Worm (Caenorhabditis elegans) whole organism, young adult: Measurements from ENCODE around the gene ifd-1.
A peak's percentile ranks its signal among the peaks of the same experiment; 100 is the strongest.

Experiments used
- B0261.1 ChIP-seq: sonication (generic microtip); optimal IDR thresholded peaks from 2 replicates; lab custom pipeline; 2016; ENCODE audit warnings: mild to moderate bottlenecking, missing genetic modification characterization, moderate library complexity, missing compliant biosample characterization
- D2030.7 ChIP-seq: fragments of 200-800 bp; sonication (Bioruptor generic); IDR thresholded peaks from 2 replicates; pipeline ENCODE4 v1.3.6; 2022; ENCODE audit warnings: missing genetic modification reagents, missing genetic modification characterization, missing compliant biosample characterization
- F23B12.7 ChIP-seq: sonication (generic microtip); optimal IDR thresholded peaks from 2 replicates; lab custom pipeline; 2017; ENCODE audit warnings: missing genetic modification characterization, mild to moderate bottlenecking, missing compliant biosample characterization, antibody characterized with exemption, moderate library complexity; ENCODE audit not compliant: insufficient read depth
- F49E8.2 ChIP-seq: sonication (generic microtip); optimal IDR thresholded peaks from 3 replicates; lab custom pipeline; 2017; ENCODE audit warnings: missing genetic modification characterization, mild to moderate bottlenecking, missing compliant biosample characterization, antibody characterized with exemption, moderate library complexity; ENCODE audit not compliant: insufficient read depth
- F55B11.4 ChIP-seq: sonication (generic microtip); optimal IDR thresholded peaks from 2 replicates; lab custom pipeline; 2016; ENCODE audit warnings: missing compliant biosample characterization, missing genetic modification characterization, borderline replicate concordance; ENCODE audit not compliant: insufficient read depth
- Y53F4B.3 ChIP-seq: fragments of 200-800 bp; sonication (Bioruptor generic); IDR thresholded peaks from 2 replicates; pipeline ENCODE4 v1.3.6; 2022; ENCODE audit warnings: missing genetic modification reagents, missing genetic modification characterization, missing compliant biosample characterization
- Y56A3A.18 ChIP-seq: fragments of 200-800 bp; sonication (Bioruptor generic); IDR thresholded peaks from 2 replicates; pipeline ENCODE4 v1.3.6; 2022; ENCODE audit warnings: missing genetic modification reagents, missing genetic modification characterization, missing compliant biosample characterization
- Y67H2A.10 ChIP-seq: fragments of 200-800 bp; sonication (Bioruptor generic); conservative IDR thresholded peaks from 2 replicates; pipeline ENCODE4 v1.3.6; 2022; ENCODE audit warnings: missing genetic modification reagents, missing genetic modification characterization, missing compliant biosample characterization
- Y95B8A.8 ChIP-seq: fragments of 200-800 bp; sonication (Bioruptor generic); IDR thresholded peaks from 2 replicates; pipeline ENCODE4 v1.3.6; 2022; ENCODE audit warnings: missing genetic modification reagents, missing genetic modification characterization, missing compliant biosample characterization
- ZK185.1 ChIP-seq: sonication (generic microtip); optimal IDR thresholded peaks from 2 replicates; lab custom pipeline; 2016; ENCODE audit warnings: mild to moderate bottlenecking, missing genetic modification characterization, missing compliant biosample characterization; ENCODE audit not compliant: poor library complexity, severe bottlenecking
- ama-1 ChIP-seq, 3 experiments: fragments of 150-350 bp in 1 of 3; sonication (generic microtip) in 2 of 3; optimal IDR thresholded peaks; 2 replicates each; lab custom pipeline; 2014 to 2018; ENCODE audit warnings: missing biosample characterization in 2 of 3, missing genetic modification characterization in 2 of 3, missing genetic modification reagents in 2 of 3
- atf-7 ChIP-seq: sonication (generic microtip); optimal IDR thresholded peaks from 2 replicates; lab custom pipeline; 2017; ENCODE audit warnings: mild to moderate bottlenecking, missing genetic modification characterization, missing compliant biosample characterization
- attf-3 ChIP-seq: fragments of 200-800 bp; sonication (Bioruptor generic); conservative IDR thresholded peaks from 2 replicates; pipeline ENCODE4 v1.3.6; 2022; ENCODE audit warnings: missing genetic modification reagents, missing genetic modification characterization, missing compliant biosample characterization
- bed-1 ChIP-seq: fragments of 200-800 bp; sonication (Bioruptor generic); IDR thresholded peaks from 2 replicates; pipeline ENCODE4 v1.3.6; 2022; ENCODE audit warnings: missing genetic modification reagents, missing genetic modification characterization, missing compliant biosample characterization
- cebp-1 ChIP-seq, 2 experiments: fragments of 200-800 bp in 1 of 2; sonication (Bioruptor generic) in 1 of 2; sonication (generic microtip) in 1 of 2; IDR thresholded peaks in 1 of 2; optimal IDR thresholded peaks in 1 of 2; 2 replicates each; pipeline versions ENCODE4 v1.3.6 to Lab custom; 2017 to 2022; ENCODE audit warnings: missing compliant biosample characterization in 2 of 2, missing genetic modification characterization in 2 of 2, mild to moderate bottlenecking in 1 of 2, missing genetic modification reagents in 1 of 2, moderate library complexity in 1 of 2
- die-1 ChIP-seq: sonication (generic microtip); optimal IDR thresholded peaks from 2 replicates; lab custom pipeline; 2016; ENCODE audit warnings: missing genotype, mild to moderate bottlenecking, missing genetic modification characterization, missing compliant biosample characterization
- dpff-1 ChIP-seq: sonication (generic microtip); optimal IDR thresholded peaks from 2 replicates; lab custom pipeline; 2017; ENCODE audit warnings: mild to moderate bottlenecking, missing genetic modification characterization, missing compliant biosample characterization
- egl-44 ChIP-seq: fragments of 200-800 bp; sonication (Bioruptor generic); IDR thresholded peaks from 2 replicates; pipeline ENCODE4 v1.3.6; 2022; ENCODE audit warnings: missing genetic modification reagents, missing genetic modification characterization, missing compliant biosample characterization
- egrh-3 ChIP-seq: fragments of 200-800 bp; sonication (Bioruptor generic); IDR thresholded peaks from 2 replicates; pipeline ENCODE4 v1.3.6; 2022; ENCODE audit warnings: missing genetic modification reagents, missing genetic modification characterization, missing compliant biosample characterization
- fkh-3 ChIP-seq: sonication (generic microtip); optimal IDR thresholded peaks from 2 replicates; lab custom pipeline; 2016; ENCODE audit warnings: mild to moderate bottlenecking, missing genetic modification characterization, missing compliant biosample characterization
- gei-17 ChIP-seq: fragments of 200-800 bp; sonication (Bioruptor generic); optimal IDR thresholded peaks from 2 replicates; lab custom pipeline; 2018; ENCODE audit warnings: mild to moderate bottlenecking, missing genetic modification characterization, missing compliant biosample characterization
- him-1 ChIP-seq: sonication (generic microtip); optimal IDR thresholded peaks from 2 replicates; lab custom pipeline; 2016; ENCODE audit warnings: missing genotype, missing genetic modification reagents, missing genetic modification characterization, missing compliant biosample characterization
- hmg-1.2 ChIP-seq: fragments of 200-800 bp; sonication (Bioruptor generic); IDR thresholded peaks from 2 replicates; pipeline ENCODE4 v1.3.6; 2022; ENCODE audit warnings: missing genetic modification reagents, missing genetic modification characterization, missing compliant biosample characterization
- hmg-20 ChIP-seq: fragments of 200-800 bp; sonication (Bioruptor generic); IDR thresholded peaks from 2 replicates; pipeline ENCODE4 v1.3.6; 2022; ENCODE audit warnings: missing genetic modification reagents, missing genetic modification characterization, missing compliant biosample characterization
- let-526 ChIP-seq: fragments of 200-800 bp; sonication (Bioruptor generic); IDR thresholded peaks from 2 replicates; pipeline ENCODE4 v1.3.6; 2022; ENCODE audit warnings: missing genetic modification reagents, missing genetic modification characterization, missing compliant biosample characterization
- let-607 ChIP-seq, 2 experiments: fragments of 200-800 bp in 1 of 2; sonication (Bioruptor generic) in 1 of 2; sonication (generic microtip) in 1 of 2; optimal IDR thresholded peaks; 2 replicates each; lab custom pipeline; 2016 to 2018; ENCODE audit warnings: mild to moderate bottlenecking in 2 of 2, missing compliant biosample characterization in 2 of 2, missing genetic modification characterization in 2 of 2, moderate library complexity in 2 of 2, missing genotype in 1 of 2
- lin-26 ChIP-seq: fragments of 200-800 bp; sonication (Bioruptor generic); IDR thresholded peaks from 2 replicates; pipeline ENCODE4 v1.3.6; 2022; ENCODE audit warnings: missing genetic modification reagents, missing genetic modification characterization, missing compliant biosample characterization
- lin-40 ChIP-seq: sonication (generic microtip); optimal IDR thresholded peaks from 2 replicates; lab custom pipeline; 2016; ENCODE audit warnings: missing genetic modification characterization, mild to moderate bottlenecking, missing compliant biosample characterization, missing genotype, missing genetic modification reagents
- lsl-1 ChIP-seq: fragments of 200-800 bp; sonication (Bioruptor generic); optimal IDR thresholded peaks from 2 replicates; lab custom pipeline; 2018; ENCODE audit warnings: mild to moderate bottlenecking, missing genetic modification characterization, moderate library complexity, missing compliant biosample characterization
- lsy-27 ChIP-seq: sonication (generic microtip); optimal IDR thresholded peaks from 2 replicates; lab custom pipeline; 2017; ENCODE audit warnings: missing genetic modification characterization, mild to moderate bottlenecking, missing compliant biosample characterization, antibody characterized with exemption, missing genotype, borderline replicate concordance; ENCODE audit not compliant: insufficient read depth
- madf-10 ChIP-seq: sonication (generic microtip); optimal IDR thresholded peaks from 2 replicates; lab custom pipeline; 2016; ENCODE audit warnings: mild to moderate bottlenecking, missing genetic modification characterization, missing compliant biosample characterization
- madf-3 ChIP-seq: fragments of 200-800 bp; sonication (Bioruptor generic); IDR thresholded peaks from 2 replicates; pipeline ENCODE4 v1.3.6; 2022; ENCODE audit warnings: missing genetic modification reagents, missing genetic modification characterization, missing compliant biosample characterization
- mcd-1 ChIP-seq: fragments of 200-800 bp; sonication (Bioruptor generic); IDR thresholded peaks from 2 replicates; pipeline ENCODE4 v1.3.6; 2022; ENCODE audit warnings: missing genetic modification reagents, missing genetic modification characterization, missing compliant biosample characterization
- nfyb-1 ChIP-seq: fragments of 200-800 bp; sonication (Bioruptor generic); IDR thresholded peaks from 2 replicates; pipeline ENCODE4 v1.3.6; 2022; ENCODE audit warnings: missing genetic modification reagents, missing genetic modification characterization, missing compliant biosample characterization
- nhr-90 ChIP-seq: sonication (generic microtip); optimal IDR thresholded peaks from 2 replicates; lab custom pipeline; 2016; ENCODE audit warnings: missing genotype, mild to moderate bottlenecking, missing genetic modification characterization, missing compliant biosample characterization
- rpc-1 ChIP-seq, 2 experiments: fragments of 150-350 bp in 1 of 2; sonication (generic microtip) in 1 of 2; optimal IDR thresholded peaks; 2 replicates each; lab custom pipeline; 2014 to 2018; ENCODE audit warnings: missing biosample characterization in 1 of 2, missing genetic modification characterization in 1 of 2, missing genetic modification reagents in 1 of 2, missing genotype in 1 of 2
- snpc-1.3 ChIP-seq: sonication (generic microtip); optimal IDR thresholded peaks from 2 replicates; lab custom pipeline; 2017; ENCODE audit warnings: missing genetic modification characterization, mild to moderate bottlenecking, missing compliant biosample characterization, antibody characterized with exemption, moderate library complexity, missing genotype, missing genetic modification reagents; ENCODE audit not compliant: insufficient read depth
- snpc-3.4 ChIP-seq: sonication (generic microtip); optimal IDR thresholded peaks from 2 replicates; lab custom pipeline; 2017; ENCODE audit warnings: missing genetic modification characterization, mild to moderate bottlenecking, missing compliant biosample characterization, antibody characterized with exemption, moderate library complexity, missing genotype, missing genetic modification reagents
- snpc-4 ChIP-seq, 5 experiments: fragments of 150-350 bp in 1 of 5; sonication (generic microtip) in 4 of 5; optimal IDR thresholded peaks; 2 replicates each; lab custom pipeline; 2014 to 2018; ENCODE audit warnings: missing genetic modification characterization in 5 of 5, missing biosample characterization in 3 of 5, antibody characterized with exemption in 2 of 5, mild to moderate bottlenecking in 2 of 5, missing compliant biosample characterization in 2 of 5, missing genotype in 2 of 5, moderate library complexity in 2 of 5, missing genetic modification reagents in 1 of 5
- tbp1 ChIP-seq: fragments of 200-800 bp; sonication (Bioruptor generic); optimal IDR thresholded peaks from 2 replicates; lab custom pipeline; 2018; ENCODE audit warnings: mild to moderate bottlenecking, missing genetic modification characterization, missing compliant biosample characterization
- unc-62 ChIP-seq: fragments of 150-350 bp; optimal IDR thresholded peaks from 2 replicates; lab custom pipeline; 2014; ENCODE audit warnings: missing biosample characterization, missing genetic modification reagents, missing genetic modification characterization
- ztf-18 ChIP-seq: sonication (generic microtip); optimal IDR thresholded peaks from 2 replicates; lab custom pipeline; 2016; ENCODE audit warnings: missing genotype, mild to moderate bottlenecking, missing genetic modification characterization, missing compliant biosample characterization
- ztf-26 ChIP-seq: sonication (generic microtip); optimal IDR thresholded peaks from 2 replicates; lab custom pipeline; 2017; ENCODE audit warnings: missing genetic modification characterization, missing compliant biosample characterization

The ifd-1 gene

ce11 chrX:8819815-8820415 is 4.3 kb downstream of the ifd-1 start:
- TF ChIP-seq snpc-1.3 (tag; lab: Kevin White, UChicago) (no peak), F49E8.2 (tag; lab: Kevin White, UChicago) (no peak), nfyb-1 (GFP tag; lab: Robert Waterston, UW) (0 out of 2 replicates have a peak, but pooled peaks have one; percentile 43), madf-10 (tag; lab: Kevin White, UChicago) (no peak), B0261.1 (peak; percentile 75), egrh-3 (no peak), Y56A3A.18 (GFP tag; lab: Robert Waterston, UW) (peak; percentile 77; the same call in 1 of the 2 replicates), fkh-3 (tag; lab: Kevin White, UChicago) (no peak), bed-1 (GFP tag; lab: Robert Waterston, UW) (no peak), let-526 (GFP tag; lab: Robert Waterston, UW) (no peak), let-607 (tag; optimal IDR thresholded peaks at IDR 0.05; lab: Kevin White, UChicago) (peak in 1 of 2 experiments; percentile 43), atf-7 (tag; lab: Kevin White, UChicago) (peak; percentile 19), F23B12.7 (tag; lab: Kevin White, UChicago) (peak; percentile 9), ztf-18 (tag; lab: Kevin White, UChicago) (peak; percentile 49), lsy-27 (peak; percentile 59), snpc-4 (GFP tag; optimal IDR thresholded peaks at IDR 0.05; lab: Kevin White, UChicago) (peak; percentile 42), snpc-4 (tag; optimal IDR thresholded peaks at IDR 0.05; lab: Kevin White, UChicago) (peak in 1 of 4 experiments; percentile 64), F55B11.4 (tag; lab: Kevin White, UChicago) (no peak), attf-3 (no peak), gei-17 (no peak), ztf-26 (tag; lab: Kevin White, UChicago) (peak; percentile 22), snpc-3.4 (tag; lab: Kevin White, UChicago) (peak; percentile 43), lin-26 (GFP tag; lab: Robert Waterston, UW) (peak; percentile 89), lin-40 (peak; percentile 54), madf-3 (GFP tag; lab: Robert Waterston, UW) (0 out of 2 replicates have a peak, but pooled peaks have one; percentile 26), die-1 (tag; lab: Kevin White, UChicago) (peak; percentile 75), nhr-90 (tag; lab: Kevin White, UChicago) (peak; percentile 58), D2030.7 (GFP tag; lab: Robert Waterston, UW) (0 out of 2 replicates have a peak, but pooled peaks have one; percentile 36), ZK185.1 (peak; percentile 56), cebp-1 (GFP tag; IDR thresholded peaks at IDR 0.05; lab: Robert Waterston, UW) (no peak), cebp-1 (tag; optimal IDR thresholded peaks at IDR 0.05; lab: Kevin White, UChicago) (peak; percentile 29), mcd-1 (no peak; the same call in 1 of the 2 replicates), Y95B8A.8 (GFP tag; lab: Robert Waterston, UW) (no peak), egl-44 (no peak), hmg-20 (GFP tag; lab: Robert Waterston, UW) (peak; percentile 13; the same call in 1 of the 2 replicates), dpff-1 (tag; lab: Kevin White, UChicago) (no peak), unc-62 (GFP tag; lab: Kevin White, UChicago) (no peak), hmg-1.2 (peak; percentile 56), him-1 (tag; lab: Kevin White, UChicago) (peak; percentile 24), Y53F4B.3 (GFP tag; lab: Robert Waterston, UW) (no peak), Y67H2A.10 (GFP tag; lab: Robert Waterston, UW) (no peak), tbp1 (GFP tag; lab: Kevin White, UChicago) (peak; percentile 87), lsl-1 (GFP tag; lab: Kevin White, UChicago) (no peak), rpc-1 (optimal IDR thresholded peaks at IDR 0.05; lab: Kevin White, UChicago) (peak; percentile 88), rpc-1 (tag; optimal IDR thresholded peaks at IDR 0.05; lab: Kevin White, UChicago) (peak; percentile 86), ama-1 (optimal IDR thresholded peaks at IDR 0.05; lab: Kevin White, UChicago) (no peak), ama-1 (GFP tag; optimal IDR thresholded peaks at IDR 0.05; lab: Kevin White, UChicago) (peak in 1 of 2 experiments; percentile 14)
